Worm (Caenorhabditis elegans): ENCODE data around the gene T05H10.4.

ce11 chrII:8051330-8051729 is 1.6 kb upstream of the T05H10.4 start:
- TF ChIP-seq nhr-237 (tag; optimal IDR thresholded peaks at IDR 0.05) = no peak
- TF ChIP-seq unc-39 (tag; optimal IDR thresholded peaks at IDR 0.05) = no peak
- TF ChIP-seq lin-15B (tag; optimal IDR thresholded peaks at IDR 0.05) = no peak
- no peak for TF ChIP-seq ama-1 (optimal IDR thresholded peaks at IDR 0.05)
- TF ChIP-seq fkh-10 (GFP tag; optimal IDR thresholded peaks at IDR 0.05) = no peak
- TF ChIP-seq nhr-12 (tag; optimal IDR thresholded peaks at IDR 0.05) = no peak

Measured in whole organism, L3 larva.